Fruit fly (Drosophila melanogaster) S2 (cell line): ENCODE data around the gene Tspo.

Experiments
- CG8478 ChIP-seq: fragments of >200 bp; optimal IDR thresholded peaks from 2 replicates; lab custom pipeline; 2018
- CTCF ChIP-seq, 2 experiments: fragments of >200 bp; optimal IDR thresholded peaks; 2 replicates each; lab custom pipeline; 2018

DNA sequence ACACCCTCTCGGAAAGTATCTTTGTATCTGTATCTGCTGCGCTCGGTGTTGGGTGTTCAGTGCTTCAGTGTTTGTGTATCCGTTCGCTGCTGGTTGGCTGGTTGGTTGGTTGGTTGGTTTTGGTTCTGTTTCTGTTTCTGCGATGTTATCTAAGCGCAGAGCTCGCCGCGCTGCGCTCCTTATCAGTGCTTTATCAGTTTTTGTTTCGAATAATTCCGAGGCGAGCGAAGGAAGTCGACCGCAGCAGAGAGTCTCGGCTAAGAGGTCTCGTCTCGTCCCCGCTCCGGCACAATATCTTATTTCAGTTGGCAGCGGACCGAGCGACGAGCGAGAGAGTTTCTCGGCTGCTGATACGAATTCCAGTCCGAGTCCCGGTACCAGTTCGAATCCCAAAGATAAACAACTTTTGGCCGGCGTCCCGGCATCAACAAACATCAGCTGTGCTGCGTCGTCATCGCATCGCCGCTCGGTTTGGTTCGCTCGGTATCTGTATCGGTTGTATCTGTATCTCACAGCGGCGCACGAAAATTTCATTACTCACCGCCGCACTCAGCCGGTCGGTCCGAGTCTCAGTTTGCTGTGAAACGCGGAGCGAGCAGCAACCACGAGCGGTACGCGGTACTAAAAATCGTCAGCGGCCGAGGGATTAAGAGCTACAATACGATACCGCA lies 36.1 kb upstream of the Tspo start:
- TF ChIP-seq CG8478 (no peak), CTCF (optimal IDR thresholded peaks at IDR 0.05; lab: Kevin White, UChicago) (no peak)
